Worm (Caenorhabditis elegans): ENCODE measurements around the gene cutl-27.

cutl-27 gene

ce11 chrIV:11925346-11926075 is 47.2 kb downstream of the cutl-27 start, which contains the start of the genes srlf-33 and srlf-32:
srlf-33 (minus strand) TSS chrIV:11925446.
srlf-32 (plus strand) TSS chrIV:11926025.
- TF ChIP-seq lsy-2 (tag; optimal IDR thresholded peaks at IDR 0.05): no peak

DNA sequence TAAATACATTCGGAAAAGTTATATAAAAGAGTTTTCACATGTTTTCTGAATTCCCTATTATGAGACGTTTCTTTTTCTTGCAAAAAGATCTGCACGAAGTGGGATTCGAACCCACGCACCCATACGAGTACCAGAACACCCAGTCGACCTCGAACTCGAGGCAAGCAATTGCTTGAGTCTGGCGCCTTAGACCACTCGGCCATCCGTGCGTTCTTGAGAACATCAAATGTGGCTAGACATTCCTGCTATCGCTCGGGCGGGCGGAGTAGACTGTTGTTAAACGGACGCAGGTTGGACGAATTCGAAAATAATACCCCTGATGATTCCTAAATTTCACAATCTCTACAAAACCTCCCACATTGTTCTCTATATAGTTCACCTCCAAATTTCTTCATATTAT is 50.0 kb downstream of the cutl-27 start:
- TF ChIP-seq elt-3 (tag; optimal IDR thresholded peaks at IDR 0.05) (no peak), nhr-76 (tag; optimal IDR thresholded peaks at IDR 0.05) (no peak), elt-1 (tag; optimal IDR thresholded peaks at IDR 0.05; ENCODE audit: borderline replicate concordance, insufficient read depth) (no peak), M03D4.4 (tag; optimal IDR thresholded peaks at IDR 0.05) (peak; percentile 63), nhr-12 (tag; optimal IDR thresholded peaks at IDR 0.05) (no peak), nhr-237 (tag; optimal IDR thresholded peaks at IDR 0.05) (no peak), ceh-43 (GFP tag; optimal IDR thresholded peaks at IDR 0.05) (no peak), ham-2 (GFP tag; optimal IDR thresholded peaks at IDR 0.05) (peak; percentile 68), drap-1 (GFP tag; optimal IDR thresholded peaks at IDR 0.05) (peak; percentile 52), snpc-4 (tag; optimal IDR thresholded peaks at IDR 0.05) (no peak), nhr-2 (tag; optimal IDR thresholded peaks at IDR 0.05) (no peak), ceh-83 (GFP tag; optimal IDR thresholded peaks at IDR 0.05) (peak; percentile 71), bed-3 (GFP tag; optimal IDR thresholded peaks at IDR 0.05) (no peak), hlh-1 (tag; optimal IDR thresholded peaks at IDR 0.05) (no peak), lin-13 (tag; optimal IDR thresholded peaks at IDR 0.05) (no peak), unc-120 (tag; optimal IDR thresholded peaks at IDR 0.05; ENCODE audit: poor library complexity, severe bottlenecking) (peak; percentile 33), sem-2 (GFP tag; optimal IDR thresholded peaks at IDR 0.05) (peak; percentile 58), lsy-2 (tag; optimal IDR thresholded peaks at IDR 0.05) (no peak), sptf-1 (tag; optimal IDR thresholded peaks at IDR 0.05) (peak; percentile 26), ztf-11 (tag; optimal IDR thresholded peaks at IDR 0.05) (no peak), cnd-1 (tag; optimal IDR thresholded peaks at IDR 0.05) (peak; percentile 35), lin-32 (GFP tag; optimal IDR thresholded peaks at IDR 0.05) (peak; percentile 32), zip-8 (tag; optimal IDR thresholded peaks at IDR 0.05) (no peak), ceh-39 (tag; optimal IDR thresholded peaks at IDR 0.05) (no peak), blmp-1 (tag; optimal IDR thresholded peaks at IDR 0.05) (no peak), unc-62 (GFP tag; optimal IDR thresholded peaks at IDR 0.05) (no peak), mls-2 (tag; optimal IDR thresholded peaks at IDR 0.05) (peak; percentile 59), unc-39 (tag; optimal IDR thresholded peaks at IDR 0.05) (no peak), ces-1 (GFP tag; optimal IDR thresholded peaks at IDR 0.05) (no peak), tbx-8 (GFP tag; optimal IDR thresholded peaks at IDR 0.05) (no peak), mab-5 (tag; optimal IDR thresholded peaks at IDR 0.05) (no peak), mep-1 (tag; optimal IDR thresholded peaks at IDR 0.05) (no peak), flh-1 (GFP tag; optimal IDR thresholded peaks at IDR 0.05) (no peak), nhr-28 (tag; optimal IDR thresholded peaks at IDR 0.05) (no peak), pha-4 (tag; optimal IDR thresholded peaks at IDR 0.05) (no peak)

DNA sequence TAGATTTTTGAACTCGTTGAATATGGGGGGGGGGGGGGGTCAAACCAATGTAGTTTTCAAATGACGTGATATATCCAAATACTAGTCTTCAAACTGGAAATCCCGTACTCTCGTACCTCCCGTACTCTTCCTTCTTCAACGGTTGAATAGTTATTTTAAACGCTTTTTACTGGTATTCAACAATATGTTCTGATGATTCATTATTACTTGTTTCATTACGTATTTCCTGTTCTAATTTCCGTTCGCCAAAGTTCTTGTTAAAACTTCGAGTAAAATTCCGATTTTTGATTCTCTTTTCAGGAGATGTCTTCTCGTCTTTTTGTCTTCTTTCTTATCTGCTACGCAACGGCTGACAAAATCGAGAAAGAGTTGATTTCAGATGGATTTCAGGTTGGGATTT is 52.2 kb downstream of the cutl-27 start, which contains the start of gene nhx-9:
nhx-9 (plus strand) TSS at position 301 of the 400 bp plus-strand sequence.
- TF ChIP-seq elt-3 (tag; optimal IDR thresholded peaks at IDR 0.05) (no peak), drap-1 (GFP tag; optimal IDR thresholded peaks at IDR 0.05) (no peak), unc-39 (tag; optimal IDR thresholded peaks at IDR 0.05) (no peak), ces-1 (GFP tag; optimal IDR thresholded peaks at IDR 0.05) (no peak), ceh-83 (GFP tag; optimal IDR thresholded peaks at IDR 0.05) (no peak), sem-2 (GFP tag; optimal IDR thresholded peaks at IDR 0.05) (no peak), nhr-28 (tag; optimal IDR thresholded peaks at IDR 0.05) (no peak), blmp-1 (tag; optimal IDR thresholded peaks at IDR 0.05) (no peak)

All from whole organism, mixed stage, embryonic.